Fruit fly (Drosophila melanogaster) whole organism, wandering third instar larva: Measurements from ENCODE around the gene CG12499.

ENCODE experiments used
- Abd-B ChIP-seq: fragments of >200 bp; optimal IDR thresholded peaks from 2 replicates; lab custom pipeline; 2017; ENCODE audit warnings: missing biosample characterization, missing genetic modification characterization
- CG32264 ChIP-seq: fragments of 200-800 bp; sonication (Bioruptor generic); optimal IDR thresholded peaks from 2 replicates; lab custom pipeline; 2016; ENCODE audit warnings: missing biosample characterization, missing genetic modification characterization
- Dfd ChIP-seq: fragments of >200 bp; optimal IDR thresholded peaks from 2 replicates; lab custom pipeline; 2017; ENCODE audit warnings: missing biosample characterization, missing genetic modification characterization
- Dif ChIP-seq: fragments of 200-275, 200-300 bp; sonication (Bioruptor generic); optimal IDR thresholded peaks from 2 replicates; lab custom pipeline; 2018; ENCODE audit warnings: missing biosample characterization, missing genetic modification characterization; ENCODE audit not compliant: partially characterized antibody
- GATAd ChIP-seq: sonication (Bioruptor generic); optimal IDR thresholded peaks from 2 replicates; lab custom pipeline; 2016; ENCODE audit warnings: missing biosample characterization, missing genetic modification characterization
- HLH106 ChIP-seq: fragments of 200-800 bp; optimal IDR thresholded peaks from 3 replicates; lab custom pipeline; 2019; ENCODE audit warnings: missing biosample characterization, mild to moderate bottlenecking, missing genetic modification characterization, moderate library complexity
- Hnf4 ChIP-seq: fragments of 200-800 bp; sonication (Bioruptor generic); optimal IDR thresholded peaks from 2 replicates; lab custom pipeline; 2016; ENCODE audit warnings: missing biosample characterization, mild to moderate bottlenecking, missing genetic modification characterization
- Hr78 ChIP-seq: fragments of >200 bp; optimal IDR thresholded peaks from 2 replicates; lab custom pipeline; 2017; ENCODE audit warnings: missing biosample characterization, missing genetic modification characterization
- Hr83 ChIP-seq: fragments of 200-300 bp; sonication (Bioruptor generic); optimal IDR thresholded peaks from 2 replicates; lab custom pipeline; 2016; ENCODE audit warnings: missing biosample characterization, mild to moderate bottlenecking, missing genetic modification characterization, moderate library complexity; ENCODE audit not compliant: poor library complexity, severe bottlenecking
- Jra ChIP-seq: sonication (Bioruptor generic); optimal IDR thresholded peaks from 2 replicates; lab custom pipeline; 2016; ENCODE audit warnings: missing biosample characterization, missing genetic modification characterization
- Mio ChIP-seq: sonication (Bioruptor generic); optimal IDR thresholded peaks from 2 replicates; lab custom pipeline; 2016; ENCODE audit warnings: missing biosample characterization, missing genetic modification characterization
- Myc ChIP-seq: fragments of >200 bp; optimal IDR thresholded peaks from 2 replicates; lab custom pipeline; 2017
- N ChIP-seq: fragments of >200 bp; optimal IDR thresholded peaks from 2 replicates; lab custom pipeline; 2018; ENCODE audit warnings: missing biosample characterization, missing external identifiers, missing genetic modification characterization
- OdsH ChIP-seq: fragments of 200-800 bp; sonication (Bioruptor generic); optimal IDR thresholded peaks from 2 replicates; lab custom pipeline; 2016; ENCODE audit warnings: missing biosample characterization, mild to moderate bottlenecking, missing genetic modification characterization
- Rel ChIP-seq, 2 experiments: fragments of 200-800 bp; sonication (Bioruptor generic) in 1 of 2; optimal IDR thresholded peaks; 2 replicates in 1 of 2; 3 replicates in 1 of 2; lab custom pipeline; 2016 to 2019; ENCODE audit warnings: mild to moderate bottlenecking in 2 of 2, missing biosample characterization in 2 of 2, missing genetic modification characterization in 2 of 2, moderate library complexity in 1 of 2
- Sp1 ChIP-seq: fragments of 200-800 bp; sonication (Bioruptor generic); optimal IDR thresholded peaks from 3 replicates; lab custom pipeline; 2019; ENCODE audit warnings: missing biosample characterization, mild to moderate bottlenecking, missing genetic modification characterization, moderate library complexity
- Vsx2 ChIP-seq: fragments of 200-300, 225-300 bp; sonication (Bioruptor generic); optimal IDR thresholded peaks from 2 replicates; lab custom pipeline; 2018; ENCODE audit warnings: missing biosample characterization, missing genetic modification characterization; ENCODE audit not compliant: partially characterized antibody
- br ChIP-seq: fragments of 200-800 bp; sonication (Bioruptor generic); optimal IDR thresholded peaks from 2 replicates; lab custom pipeline; 2016; ENCODE audit warnings: missing biosample characterization, missing genetic modification characterization
- brk ChIP-seq: fragments of 200-800 bp; sonication (Bioruptor generic); optimal IDR thresholded peaks from 2 replicates; lab custom pipeline; 2016; ENCODE audit warnings: missing biosample characterization, mild to moderate bottlenecking, missing genetic modification characterization
- dl ChIP-seq, 2 experiments: fragments of 175-275, 200-275 bp in 1 of 2; fragments of 200-275 bp in 1 of 2; sonication (Bioruptor generic); optimal IDR thresholded peaks; lab custom pipeline; 2018; ENCODE audit warnings: mild to moderate bottlenecking in 2 of 2, missing biosample characterization in 2 of 2, missing genetic modification characterization in 2 of 2, moderate library complexity in 2 of 2; ENCODE audit not compliant: partially characterized antibody in 2 of 2, insufficient read depth in 1 of 2
- dsf ChIP-seq: sonication (Bioruptor generic); optimal IDR thresholded peaks from 2 replicates; lab custom pipeline; 2016; ENCODE audit warnings: missing biosample characterization, missing genetic modification characterization, borderline replicate concordance
- ey ChIP-seq: fragments of 200-800 bp; sonication (Bioruptor generic); optimal IDR thresholded peaks from 2 replicates; lab custom pipeline; 2016; ENCODE audit warnings: missing biosample characterization, missing genetic modification characterization
- foxo ChIP-seq, 2 experiments: fragments of 200-800 bp; sonication (Bioruptor generic); optimal IDR thresholded peaks; 2 replicates in 1 of 2; 3 replicates in 1 of 2; lab custom pipeline; 2016 to 2017; ENCODE audit warnings: missing biosample characterization in 2 of 2, missing genetic modification characterization in 2 of 2
- fru ChIP-seq: fragments of 200-800 bp; sonication (Bioruptor generic); optimal IDR thresholded peaks from 3 replicates; lab custom pipeline; 2016; ENCODE audit warnings: missing biosample characterization, mild to moderate bottlenecking, missing genetic modification characterization
- h ChIP-seq: fragments of 200-800 bp; sonication (Bioruptor generic); optimal IDR thresholded peaks from 3 replicates; lab custom pipeline; 2016; ENCODE audit warnings: missing biosample characterization, mild to moderate bottlenecking, missing genetic modification characterization
- jim ChIP-seq: fragments of 175-275, 200-325 bp; sonication (Bioruptor generic); optimal IDR thresholded peaks from 2 replicates; lab custom pipeline; 2016; ENCODE audit warnings: missing biosample characterization, mild to moderate bottlenecking, missing genetic modification characterization
- lola ChIP-seq: fragments of >200 bp; optimal IDR thresholded peaks from 2 replicates; lab custom pipeline; 2017; ENCODE audit warnings: missing biosample characterization, missing genetic modification characterization
- pan ChIP-seq: fragments of >200 bp; optimal IDR thresholded peaks from 2 replicates; lab custom pipeline; 2017
- psq ChIP-seq: fragments of 200-800 bp; sonication (Bioruptor generic); optimal IDR thresholded peaks from 3 replicates; lab custom pipeline; 2017; ENCODE audit warnings: missing biosample characterization, mild to moderate bottlenecking, missing genetic modification characterization, moderate library complexity
- rgr ChIP-seq: fragments of 200-800 bp; sonication (Bioruptor generic); optimal IDR thresholded peaks from 3 replicates; lab custom pipeline; 2016; ENCODE audit warnings: missing biosample characterization, mild to moderate bottlenecking, missing genetic modification characterization
- sage ChIP-seq: fragments of 200-800 bp; sonication (Bioruptor generic); optimal IDR thresholded peaks from 2 replicates; lab custom pipeline; 2016; ENCODE audit warnings: missing biosample characterization, mild to moderate bottlenecking, missing genetic modification characterization
- woc ChIP-seq: sonication (Bioruptor generic); optimal IDR thresholded peaks from 2 replicates; lab custom pipeline; 2016; ENCODE audit warnings: missing biosample characterization, mild to moderate bottlenecking, missing genetic modification characterization

CG12499 gene

dm6 chr3R:22456007-22456406, 9.6 kb upstream of the CG12499 start:
- TF ChIP-seq Rel (GFP tag; optimal IDR thresholded peaks at IDR 0.05; lab: Kevin White, UChicago) (no peak), Rel (tag; optimal IDR thresholded peaks at IDR 0.05; lab: Kevin White, UChicago) (peak; percentile 80), OdsH (GFP tag; lab: Kevin White, UChicago) (no peak)

- TF ChIP-seq ey (GFP tag; lab: Kevin White, UChicago) (peak; percentile 4), foxo (GFP tag; optimal IDR thresholded peaks at IDR 0.05; lab: Kevin White, UChicago) (peak in 1 of 2 experiments; percentile 15), OdsH (GFP tag; lab: Kevin White, UChicago) (peak; percentile 2), fru (GFP tag; lab: Kevin White, UChicago) (peak; percentile 19), CG32264 (GFP tag; lab: Kevin White, UChicago) (no peak), Sp1 (no peak), br (no peak)
These were observed 9.1 kb upstream of the CG12499 start for dm6 chr3R:22455335-22455985.

dm6 chr3R:22454397-22455334, 8.3 kb upstream of the CG12499 start:
- TF ChIP-seq ey (GFP tag; lab: Kevin White, UChicago) = no peak
- no peak for TF ChIP-seq GATAd (GFP tag; lab: Kevin White, UChicago)
- no peak for TF ChIP-seq dl (GFP tag; optimal IDR thresholded peaks at IDR 0.05; lab: Kevin White, UChicago; ENCODE audit: insufficient read depth in 1 of 2, partially characterized antibody in 2 of 2)
- TF ChIP-seq Rel (GFP tag; optimal IDR thresholded peaks at IDR 0.05; lab: Kevin White, UChicago) = no peak
- TF ChIP-seq Rel (tag; optimal IDR thresholded peaks at IDR 0.05; lab: Kevin White, UChicago) = no peak
- TF ChIP-seq N (GFP tag; lab: Kevin White, UChicago) = no peak
- TF ChIP-seq Vsx2 (GFP tag; lab: Kevin White, UChicago) = no peak
- no peak for TF ChIP-seq psq (GFP tag; lab: Kevin White, UChicago)
- TF ChIP-seq Hr78 (GFP tag; lab: Kevin White, UChicago) = no peak
- no peak for TF ChIP-seq Abd-B

- TF ChIP-seq lola (GFP tag; lab: Kevin White, UChicago) = no peak
- no peak for TF ChIP-seq brk
- TF ChIP-seq Sp1 = no peak
- no peak for TF ChIP-seq CG32264 (GFP tag; lab: Kevin White, UChicago)
- TF ChIP-seq HLH106 = no peak
- TF ChIP-seq Hnf4 = no peak
- TF ChIP-seq sage (GFP tag; lab: Kevin White, UChicago) = no peak
- TF ChIP-seq jim = no peak
- TF ChIP-seq Vsx2 (GFP tag; lab: Kevin White, UChicago) = no peak
- TF ChIP-seq Mio = no peak
- no peak for TF ChIP-seq dl (GFP tag; optimal IDR thresholded peaks at IDR 0.05; lab: Kevin White, UChicago; ENCODE audit: insufficient read depth in 1 of 2, partially characterized antibody in 2 of 2)
- TF ChIP-seq Hr78 (GFP tag; lab: Kevin White, UChicago) = no peak
- TF ChIP-seq pan (lab: Kevin White, UChicago) = no peak
- no peak for TF ChIP-seq Myc (lab: Kevin White, UChicago)
- no peak for TF ChIP-seq Hr83 (GFP tag; lab: Kevin White, UChicago)
- no peak for TF ChIP-seq h
- no peak for TF ChIP-seq Jra (GFP tag; lab: Kevin White, UChicago)
- TF ChIP-seq Dfd (GFP tag; lab: Kevin White, UChicago) = no peak
- TF ChIP-seq dsf (GFP tag; lab: Kevin White, UChicago) = no peak
These were observed 3.6 kb upstream of the CG12499 start for dm6 chr3R:22449871-22450424.

- TF ChIP-seq N (GFP tag; lab: Kevin White, UChicago) = no peak
- no peak for TF ChIP-seq Rel (GFP tag; optimal IDR thresholded peaks at IDR 0.05; lab: Kevin White, UChicago)
- TF ChIP-seq Rel (tag; optimal IDR thresholded peaks at IDR 0.05; lab: Kevin White, UChicago) = peak; percentile 67
- peak; percentile 80 for TF ChIP-seq Hr83 (GFP tag; lab: Kevin White, UChicago)
- peak; percentile 36 for TF ChIP-seq Dif (GFP tag; lab: Kevin White, UChicago)
- TF ChIP-seq psq (GFP tag; lab: Kevin White, UChicago) = peak; percentile 88
- no peak for TF ChIP-seq br
- TF ChIP-seq Sp1 = peak; percentile 8
- no peak for TF ChIP-seq Hr78 (GFP tag; lab: Kevin White, UChicago)
- peak; percentile 46 for TF ChIP-seq woc (GFP tag; lab: Kevin White, UChicago)
- TF ChIP-seq h = peak; percentile 3
- TF ChIP-seq Vsx2 (GFP tag; lab: Kevin White, UChicago) = no peak
- no peak for TF ChIP-seq lola (GFP tag; lab: Kevin White, UChicago)
- TF ChIP-seq rgr (GFP tag; lab: Kevin White, UChicago) = peak; percentile 8
- TF ChIP-seq dsf (GFP tag; lab: Kevin White, UChicago) = no peak
These were observed 1.5 kb upstream of the CG12499 start, which contains the start of gene CG34376 for dm6 chr3R:22447874-22448254. Gene CG34376, plus strand, starts transcription at chr3R:22448099.
